Worm (Caenorhabditis elegans) whole organism, early embryonic: ENCODE measurements around the gene F01F1.2.

Experiments used
- B0310.2 ChIP-seq: sonication (generic microtip); optimal IDR thresholded peaks from 2 replicates; lab custom pipeline; 2016; ENCODE audit warnings: mild to moderate bottlenecking, missing genetic modification characterization, missing compliant biosample characterization
- F13C5.2 ChIP-seq: sonication (generic microtip); optimal IDR thresholded peaks from 2 replicates; lab custom pipeline; 2017; ENCODE audit warnings: mild to moderate bottlenecking, missing genetic modification characterization, inconsistent platforms, missing compliant biosample characterization
- aly-1 ChIP-seq: sonication (generic microtip); optimal IDR thresholded peaks from 2 replicates; lab custom pipeline; 2016; ENCODE audit warnings: missing genetic modification characterization, missing compliant biosample characterization
- ama-1 ChIP-seq: fragments of 150-350 bp; optimal IDR thresholded peaks from 2 replicates; lab custom pipeline; 2014
- ceh-13 ChIP-seq: fragments of 200-800 bp; sonication (Bioruptor generic); optimal IDR thresholded peaks from 2 replicates; lab custom pipeline; 2018; ENCODE audit warnings: mild to moderate bottlenecking, missing genetic modification characterization, missing compliant biosample characterization
- ceh-36 ChIP-seq: sonication (generic microtip); optimal IDR thresholded peaks from 2 replicates; lab custom pipeline; 2016; ENCODE audit warnings: missing genetic modification characterization, inconsistent platforms, missing compliant biosample characterization
- ets-7 ChIP-seq: sonication (generic microtip); optimal IDR thresholded peaks from 2 replicates; lab custom pipeline; 2016; ENCODE audit warnings: missing genotype, missing genetic modification characterization, missing compliant biosample characterization
- flt-1 ChIP-seq: fragments of 200-800 bp; sonication (Bioruptor generic); IDR thresholded peaks from 2 replicates; pipeline ENCODE4 v1.3.6; 2022; ENCODE audit warnings: missing genetic modification characterization, missing compliant biosample characterization
- hmbx-1 ChIP-seq: sonication (generic microtip); optimal IDR thresholded peaks from 2 replicates; lab custom pipeline; 2016; ENCODE audit warnings: mild to moderate bottlenecking, missing genetic modification characterization, missing compliant biosample characterization
- hmg-4 ChIP-seq: fragments of 200-800 bp; sonication (Bioruptor generic); optimal IDR thresholded peaks from 2 replicates; lab custom pipeline; 2018; ENCODE audit warnings: mild to moderate bottlenecking, missing genetic modification characterization, missing compliant biosample characterization
- hnd-1 ChIP-seq: sonication (generic microtip); optimal IDR thresholded peaks from 2 replicates; lab custom pipeline; 2016; ENCODE audit warnings: missing genetic modification characterization, missing compliant biosample characterization
- pes-1 ChIP-seq: fragments of 200-800 bp; sonication (Bioruptor generic); IDR thresholded peaks from 2 replicates; pipeline ENCODE4 v1.3.6; 2022; ENCODE audit warnings: missing genetic modification reagents, missing genetic modification characterization, missing compliant biosample characterization
- scrt-1 ChIP-seq: fragments of 200-800 bp; sonication (Bioruptor generic); IDR thresholded peaks from 2 replicates; pipeline ENCODE4 v1.3.6; 2022; ENCODE audit warnings: missing genetic modification characterization, missing compliant biosample characterization
- sea-1 ChIP-seq: fragments of 200-800 bp; sonication (Bioruptor generic); conservative IDR thresholded peaks from 2 replicates; pipeline ENCODE4 v1.3.6; 2022; ENCODE audit warnings: missing genetic modification characterization, missing compliant biosample characterization
- tbx-11 ChIP-seq: fragments of 200-800 bp; sonication (Bioruptor generic); IDR thresholded peaks from 2 replicates; pipeline ENCODE4 v1.3.6; 2022; ENCODE audit warnings: missing genetic modification characterization, missing compliant biosample characterization
- tbx-37 ChIP-seq: fragments of 200-800 bp; sonication (Bioruptor generic); conservative IDR thresholded peaks from 2 replicates; pipeline ENCODE4 v1.3.6; 2022; ENCODE audit warnings: missing genetic modification reagents, missing genetic modification characterization, missing compliant biosample characterization
- tra-4 ChIP-seq: sonication (generic microtip); optimal IDR thresholded peaks from 2 replicates; lab custom pipeline; 2017; ENCODE audit warnings: missing genetic modification characterization, missing compliant biosample characterization

F01F1.2 gene

DNA sequence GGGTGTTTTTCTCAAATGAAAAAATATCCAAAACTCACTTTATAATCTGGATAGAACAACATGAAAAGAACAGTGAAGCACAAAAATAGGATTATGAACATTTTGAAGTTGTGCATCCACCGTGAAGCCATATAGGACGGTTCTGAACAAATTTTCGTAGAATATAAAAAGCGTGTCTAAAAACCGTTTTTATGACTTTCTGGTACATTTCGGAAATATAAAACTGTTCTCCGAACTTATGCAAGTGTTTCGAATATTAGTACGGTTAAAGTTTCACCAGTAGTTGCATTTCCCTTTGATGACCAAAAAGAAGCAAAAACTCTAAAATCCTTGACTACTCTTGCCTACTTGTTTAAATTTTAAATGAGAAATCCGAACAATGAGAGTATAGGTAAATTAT is 10.3 kb downstream of the F01F1.2 start, which contains the start of gene C28H8.8:
TSS of gene C28H8.8 (minus strand) at position 101 of the 400 bp plus-strand sequence.
- TF ChIP-seq flt-1 (GFP tag; lab: Robert Waterston, UW): no peak
- TF ChIP-seq ama-1 (lab: Kevin White, UChicago): no peak
- no peak for TF ChIP-seq tra-4
- no peak for TF ChIP-seq tbx-11 (GFP tag; lab: Robert Waterston, UW)

DNA sequence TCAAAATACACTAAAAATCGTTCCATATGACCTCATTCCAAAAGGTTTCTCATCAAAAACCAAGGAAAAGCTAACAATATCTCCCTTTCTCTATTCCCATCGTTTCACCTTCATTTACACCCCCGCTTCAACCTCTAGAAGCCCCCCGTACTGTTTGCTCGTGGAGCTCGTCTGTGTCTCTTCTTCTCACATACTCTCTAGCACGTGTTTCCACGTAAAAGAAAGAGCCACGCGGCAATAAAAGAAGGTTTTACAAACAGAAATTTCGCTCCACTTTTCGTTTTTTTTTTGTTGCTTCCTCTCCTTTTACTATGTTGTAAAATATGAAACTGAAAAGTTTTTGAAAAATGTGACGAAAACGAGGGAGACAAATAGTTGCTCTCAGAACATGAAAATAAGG is 14.6 kb downstream of the F01F1.2 start:
- TF ChIP-seq ets-7 (tag; lab: Kevin White, UChicago): no peak
- no peak for TF ChIP-seq tbx-11 (GFP tag; lab: Robert Waterston, UW)
- TF ChIP-seq flt-1 (GFP tag; lab: Robert Waterston, UW): no peak
- TF ChIP-seq hnd-1 (tag; lab: Kevin White, UChicago): no peak
- TF ChIP-seq hmg-4 (GFP tag; lab: Kevin White, UChicago): no peak
- no peak for TF ChIP-seq B0310.2
- TF ChIP-seq tbx-37: no peak
- TF ChIP-seq pes-1 (GFP tag; lab: Robert Waterston, UW): no peak
- TF ChIP-seq sea-1 (GFP tag; lab: Robert Waterston, UW): no peak
- no peak for TF ChIP-seq aly-1 (tag; lab: Kevin White, UChicago)
- no peak for TF ChIP-seq ama-1 (lab: Kevin White, UChicago)

- TF ChIP-seq tra-4: no peak
- no peak for TF ChIP-seq B0310.2
- TF ChIP-seq ceh-13 (GFP tag; lab: Kevin White, UChicago): no peak
- TF ChIP-seq scrt-1 (GFP tag; lab: Robert Waterston, UW): no peak
- TF ChIP-seq ceh-36 (tag; lab: Kevin White, UChicago): no peak
- TF ChIP-seq hmg-4 (GFP tag; lab: Kevin White, UChicago): no peak
- TF ChIP-seq tbx-11 (GFP tag; lab: Robert Waterston, UW): no peak
- TF ChIP-seq flt-1 (GFP tag; lab: Robert Waterston, UW): no peak
- no peak for TF ChIP-seq hnd-1 (tag; lab: Kevin White, UChicago)
Measured at ce11 chrIII:5895913-5896312, 17.6 kb downstream of the F01F1.2 start, which contains the start of gene pxl-1. TSS of gene pxl-1 (minus strand) at chrIII:5896013.

ce11 chrIII:5897468-5897867 is 19.1 kb downstream of the F01F1.2 start:
- TF ChIP-seq hmg-4 (GFP tag; lab: Kevin White, UChicago): no peak
- TF ChIP-seq F13C5.2: no peak
- TF ChIP-seq pes-1 (GFP tag; lab: Robert Waterston, UW): no peak
- no peak for TF ChIP-seq ets-7 (tag; lab: Kevin White, UChicago)
- TF ChIP-seq scrt-1 (GFP tag; lab: Robert Waterston, UW): no peak
- TF ChIP-seq ceh-36 (tag; lab: Kevin White, UChicago): no peak
- TF ChIP-seq tra-4: no peak
- TF ChIP-seq hnd-1 (tag; lab: Kevin White, UChicago): no peak
- TF ChIP-seq flt-1 (GFP tag; lab: Robert Waterston, UW): no peak
- TF ChIP-seq B0310.2: no peak
- no peak for TF ChIP-seq tbx-11 (GFP tag; lab: Robert Waterston, UW)
- no peak for TF ChIP-seq tbx-37
- no peak for TF ChIP-seq aly-1 (tag; lab: Kevin White, UChicago)
- no peak for TF ChIP-seq ceh-13 (GFP tag; lab: Kevin White, UChicago)

DNA sequence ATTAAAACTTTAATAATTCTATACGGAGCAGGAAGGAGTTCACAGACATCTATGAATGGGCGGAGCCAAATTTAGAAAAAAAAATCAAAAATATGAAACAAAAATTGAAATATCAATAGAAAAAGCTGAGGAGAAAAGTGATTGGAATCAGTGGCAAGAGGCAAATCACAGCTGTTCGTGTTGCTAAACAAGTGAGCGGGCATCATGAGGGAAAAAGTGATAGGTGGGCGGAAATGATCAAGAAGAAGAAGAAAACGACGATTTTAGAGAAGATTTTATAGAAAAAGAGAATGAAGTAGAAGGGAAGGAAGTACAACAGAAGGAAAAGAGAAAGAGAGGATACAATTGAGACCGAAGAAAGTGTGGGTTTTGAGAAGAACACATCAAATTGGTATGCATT is 20.3 kb downstream of the F01F1.2 start:
- TF ChIP-seq hnd-1 (tag; lab: Kevin White, UChicago): no peak

DNA sequence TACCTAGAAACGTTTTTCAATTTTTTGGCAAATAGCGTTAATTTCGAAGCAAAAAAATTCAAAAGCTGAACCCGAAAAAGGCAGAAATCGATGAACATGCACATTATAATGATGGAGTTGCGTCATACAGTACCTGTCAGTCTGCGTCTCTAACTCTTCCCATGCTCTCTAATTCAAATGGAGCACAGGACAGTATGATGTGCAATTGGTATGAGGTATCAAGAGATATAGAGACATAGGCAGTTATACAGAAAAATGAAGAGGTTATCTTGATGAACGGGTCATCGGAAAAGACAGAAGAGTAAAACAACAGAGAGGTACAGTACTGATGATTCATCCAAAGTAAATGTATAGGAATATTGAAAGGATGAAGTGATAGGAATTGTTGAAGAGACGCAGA is 22.4 kb downstream of the F01F1.2 start:
- TF ChIP-seq flt-1 (GFP tag; lab: Robert Waterston, UW): no peak; the same call in 1 of the 2 replicates
- TF ChIP-seq scrt-1 (GFP tag; lab: Robert Waterston, UW): no peak
- no peak for TF ChIP-seq hmbx-1 (tag; lab: Kevin White, UChicago)
- no peak for TF ChIP-seq ama-1 (lab: Kevin White, UChicago)
- TF ChIP-seq hmg-4 (GFP tag; lab: Kevin White, UChicago): no peak

ce11 chrIII:5902558-5902957 is 24.2 kb downstream of the F01F1.2 start:
- TF ChIP-seq hmg-4 (GFP tag; lab: Kevin White, UChicago) (no peak), pes-1 (GFP tag; lab: Robert Waterston, UW) (no peak), ceh-13 (GFP tag; lab: Kevin White, UChicago) (no peak), B0310.2 (no peak), hmbx-1 (tag; lab: Kevin White, UChicago) (no peak), ets-7 (tag; lab: Kevin White, UChicago) (no peak), scrt-1 (GFP tag; lab: Robert Waterston, UW) (no peak)

- TF ChIP-seq hnd-1 (tag; lab: Kevin White, UChicago) (no peak), F13C5.2 (peak; percentile 23), B0310.2 (no peak), ets-7 (tag; lab: Kevin White, UChicago) (no peak), ceh-36 (tag; lab: Kevin White, UChicago) (no peak)
Measured at ce11 chrIII:5906059-5906458, 27.7 kb downstream of the F01F1.2 start, which contains the start of gene dpff-1. TSS of gene dpff-1 (minus strand) at chrIII:5906346.

ce11 chrIII:5906749-5907148 is 28.4 kb downstream of the F01F1.2 start, which contains the start of gene erd-2.2:
TSS of gene erd-2.2 (plus strand) at chrIII:5907049.
- TF ChIP-seq pes-1 (GFP tag; lab: Robert Waterston, UW) (no peak), F13C5.2 (no peak), sea-1 (GFP tag; lab: Robert Waterston, UW) (no peak), hnd-1 (tag; lab: Kevin White, UChicago) (no peak), ceh-13 (GFP tag; lab: Kevin White, UChicago) (no peak), hmbx-1 (tag; lab: Kevin White, UChicago) (no peak), tbx-37 (no peak), aly-1 (tag; lab: Kevin White, UChicago) (no peak), scrt-1 (GFP tag; lab: Robert Waterston, UW) (no peak), ets-7 (tag; lab: Kevin White, UChicago) (no peak), tra-4 (no peak), ceh-36 (tag; lab: Kevin White, UChicago) (no peak), B0310.2 (no peak)
